Worm (Caenorhabditis elegans): ENCODE data around the gene F16G10.1.

ce11 chrII:2379673-2380072 is 24.4 kb upstream of the F16G10.1 start:
- TF ChIP-seq W03F9.2 (tag; optimal IDR thresholded peaks at IDR 0.05) = no peak
- TF ChIP-seq him-1 (tag; optimal IDR thresholded peaks at IDR 0.05) = no peak
